Worm (Caenorhabditis elegans) whole organism, L4/young adult: Measurements from ENCODE around the gene aakg-3.

ENCODE experiments used
- dao-5 ChIP-seq: sonication (generic microtip); optimal IDR thresholded peaks from 2 replicates; lab custom pipeline; 2016; ENCODE audit warnings: missing genotype, missing genetic modification characterization, moderate library complexity, missing compliant biosample characterization
- him-1 ChIP-seq: sonication (generic microtip); optimal IDR thresholded peaks from 2 replicates; lab custom pipeline; 2016; ENCODE audit warnings: missing genotype, missing genetic modification reagents, missing genetic modification characterization, missing compliant biosample characterization

DNA sequence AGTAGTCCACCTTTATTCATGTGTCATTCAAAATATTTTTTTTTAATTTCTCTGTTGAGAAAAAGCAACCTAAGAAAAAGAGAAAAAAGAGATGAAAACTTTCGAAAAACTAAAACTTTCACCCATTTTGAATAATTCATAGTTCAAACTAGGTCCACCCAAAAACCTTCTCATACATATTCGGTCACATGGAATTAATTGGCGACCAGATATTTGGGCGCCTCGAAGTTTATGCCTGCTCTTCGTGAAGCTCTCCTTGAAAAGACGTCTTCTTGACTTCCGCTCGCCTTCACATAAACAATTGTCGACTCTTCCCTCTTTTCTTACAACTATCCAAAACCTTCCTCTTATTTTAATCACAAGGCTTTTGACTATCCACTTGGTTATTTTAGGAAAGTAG, 20.6 kb upstream of the aakg-3 start:
- no peak for TF ChIP-seq him-1 (tag; lab: Kevin White, UChicago)
- TF ChIP-seq dao-5 (tag; lab: Kevin White, UChicago): no peak
